Worm (Caenorhabditis elegans): ENCODE data around the gene piki-1.

- TF ChIP-seq nhr-77 (tag; optimal IDR thresholded peaks at IDR 0.05), result no peak
- peak in 1 of 2 experiments; percentile 12 for TF ChIP-seq unc-62 (GFP tag; optimal IDR thresholded peaks at IDR 0.05 in 1 of 2)
- TF ChIP-seq unc-62 (tag; optimal IDR thresholded peaks at IDR 0.05), result no peak
- no peak for TF ChIP-seq hif-1 (tag; optimal IDR thresholded peaks at IDR 0.05)
- TF ChIP-seq mdl-1 (tag; optimal IDR thresholded peaks at IDR 0.05), result no peak
- no peak for TF ChIP-seq aly-2 (tag; optimal IDR thresholded peaks at IDR 0.05)
- no peak for TF ChIP-seq nhr-237 (tag; optimal IDR thresholded peaks at IDR 0.05)
- TF ChIP-seq mxl-2 (GFP tag; conservative IDR thresholded peaks at IDR 0.05), result no peak
- no peak for TF ChIP-seq lsy-2 (tag; optimal IDR thresholded peaks at IDR 0.05)
- TF ChIP-seq nhr-42 (GFP tag; IDR thresholded peaks at IDR 0.05), result no peak
- TF ChIP-seq tag-97 (GFP tag; IDR thresholded peaks at IDR 0.05), result no peak
- TF ChIP-seq ceh-44 (GFP tag; IDR thresholded peaks at IDR 0.05), result no peak
Observed at ce11 chrX:15194283-15194682, 51.9 kb downstream of the piki-1 start, which contains the start of gene phat-6.

All from whole organism, L4 larva.